Fruit fly (Drosophila melanogaster) whole organism, pupa: ENCODE results near the gene CHKov2.

ENCODE experiments used
- CG12605 ChIP-seq: fragments of 200-800 bp; sonication (Bioruptor generic); IDR thresholded peaks from 2 replicates; pipeline ENCODE4 v1.3.6; 2022; ENCODE audit warnings: missing biosample characterization, missing genetic modification characterization
- CG14655 ChIP-seq: fragments of 200-800 bp; sonication (Bioruptor generic); optimal IDR thresholded peaks from 3 replicates; lab custom pipeline; 2017; ENCODE audit warnings: mild to moderate bottlenecking, missing biosample characterization, missing genetic modification reagents, missing genetic modification characterization
- CG32121 ChIP-seq: fragments of 200-800 bp; sonication (Bioruptor generic); IDR thresholded peaks from 2 replicates; pipeline ENCODE4 v1.3.6; 2022; ENCODE audit warnings: missing biosample characterization, missing genetic modification characterization
- CG34367 ChIP-seq: fragments of 200-800 bp; sonication (Bioruptor generic); optimal IDR thresholded peaks from 2 replicates; lab custom pipeline; 2018; ENCODE audit warnings: missing biosample characterization, mild to moderate bottlenecking, missing genetic modification characterization
- CG4496 ChIP-seq: fragments of 200-800 bp; sonication (Bioruptor generic); IDR thresholded peaks from 3 replicates; pipeline ENCODE4 v1.3.6; 2022; ENCODE audit warnings: missing biosample characterization, missing genetic modification characterization
- CG8301 ChIP-seq: fragments of 200-800 bp; sonication (Bioruptor generic); optimal IDR thresholded peaks from 2 replicates; lab custom pipeline; 2018; ENCODE audit warnings: missing biosample characterization, mild to moderate bottlenecking, missing genetic modification characterization
- CG9948 ChIP-seq: fragments of 200-800 bp; sonication (Bioruptor generic); optimal IDR thresholded peaks from 2 replicates; lab custom pipeline; 2018; ENCODE audit warnings: missing biosample characterization, mild to moderate bottlenecking, missing genetic modification characterization, moderate library complexity
- fd96Ca ChIP-seq: fragments of 200-800 bp; sonication (Bioruptor generic); IDR thresholded peaks from 3 replicates; pipeline ENCODE4 v1.3.6; 2022; ENCODE audit warnings: missing biosample characterization, missing genetic modification characterization
- gl ChIP-seq: fragments of 200-800 bp; sonication (Bioruptor generic); optimal IDR thresholded peaks from 2 replicates; lab custom pipeline; 2018; ENCODE audit warnings: missing biosample characterization, mild to moderate bottlenecking, missing genetic modification characterization
- rn ChIP-seq: fragments of 200-800 bp; sonication (Bioruptor generic); IDR thresholded peaks from 2 replicates; pipeline ENCODE4 v1.3.6; 2022; ENCODE audit warnings: missing biosample characterization, missing genetic modification characterization

DNA sequence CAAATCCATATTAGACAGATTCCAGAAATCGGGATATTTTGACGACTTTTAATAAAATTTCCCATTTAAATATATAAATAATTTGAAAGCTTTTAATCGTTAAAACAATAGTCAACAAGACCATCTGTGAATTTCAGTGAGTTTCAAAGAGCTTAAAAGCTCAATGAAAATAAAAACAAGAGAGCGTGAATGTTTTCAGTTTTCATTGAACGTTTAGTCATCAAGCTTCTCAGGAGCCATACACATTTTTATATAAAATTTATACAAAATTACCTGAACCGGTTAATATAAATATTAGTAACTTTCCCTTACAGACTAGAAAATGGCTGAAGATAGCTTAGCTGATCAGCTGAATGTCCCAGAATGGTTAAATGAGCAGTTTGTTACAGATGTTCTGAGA lies 28.8 kb downstream of the CHKov2 start, which contains the start of gene CG31370:
- TF ChIP-seq fd96Ca (GFP tag; lab: Robert Waterston, UW) (no peak), CG14655 (GFP tag; lab: Kevin White, UChicago) (no peak), rn (GFP tag; lab: Robert Waterston, UW) (no peak), gl (tag; lab: Kevin White, UChicago) (no peak), CG34367 (tag; lab: Kevin White, UChicago) (no peak), CG4496 (no peak), CG32121 (GFP tag; lab: Robert Waterston, UW) (no peak), CG8301 (no peak), CG9948 (tag; lab: Kevin White, UChicago) (no peak), CG12605 (no peak)
